Worm (Caenorhabditis elegans) whole organism, late embryonic: Measurements from ENCODE around the gene C35B1.4.

ENCODE experiments used
- C08G9.2 ChIP-seq: sonication (generic microtip); optimal IDR thresholded peaks from 2 replicates; lab custom pipeline; 2016; ENCODE audit warnings: mild to moderate bottlenecking, missing genetic modification characterization, moderate library complexity, missing compliant biosample characterization
- C38D4.7 ChIP-seq: fragments of 200-800 bp; sonication (Bioruptor generic); optimal IDR thresholded peaks from 2 replicates; lab custom pipeline; 2018; ENCODE audit warnings: mild to moderate bottlenecking, missing genetic modification characterization, moderate library complexity, missing compliant biosample characterization
- F13H6.1 ChIP-seq: sonication (generic microtip); optimal IDR thresholded peaks from 2 replicates; lab custom pipeline; 2016; ENCODE audit warnings: missing genetic modification characterization, missing compliant biosample characterization
- K02D7.2 ChIP-seq: sonication (generic microtip); optimal IDR thresholded peaks from 2 replicates; lab custom pipeline; 2017; ENCODE audit warnings: mild to moderate bottlenecking, missing genetic modification characterization, missing compliant biosample characterization
- T23F11.4 ChIP-seq: fragments of 200-800 bp; sonication (Bioruptor generic); optimal IDR thresholded peaks from 2 replicates; lab custom pipeline; 2018; ENCODE audit warnings: mild to moderate bottlenecking, missing genetic modification characterization, missing compliant biosample characterization
- Y22D7AL.16 ChIP-seq: sonication (generic microtip); optimal IDR thresholded peaks from 2 replicates; lab custom pipeline; 2016; ENCODE audit warnings: missing genetic modification characterization, missing compliant biosample characterization
- ahr-1 ChIP-seq: sonication (generic microtip); optimal IDR thresholded peaks from 2 replicates; lab custom pipeline; 2016; ENCODE audit warnings: missing genetic modification characterization, missing compliant biosample characterization
- ceh-14 ChIP-seq: sonication (generic microtip); optimal IDR thresholded peaks from 2 replicates; lab custom pipeline; 2016; ENCODE audit warnings: missing genotype, missing genetic modification characterization, missing compliant biosample characterization
- ceh-18 ChIP-seq: sonication (generic microtip); optimal IDR thresholded peaks from 2 replicates; lab custom pipeline; 2016; ENCODE audit warnings: missing genetic modification characterization, missing compliant biosample characterization
- ceh-2 ChIP-seq: sonication (generic microtip); optimal IDR thresholded peaks from 2 replicates; lab custom pipeline; 2016; ENCODE audit warnings: missing genotype, missing genetic modification characterization, missing compliant biosample characterization
- ceh-31 ChIP-seq: sonication (generic microtip); optimal IDR thresholded peaks from 2 replicates; lab custom pipeline; 2016; ENCODE audit warnings: missing genetic modification characterization, missing compliant biosample characterization
- ceh-34 ChIP-seq: sonication (generic microtip); optimal IDR thresholded peaks from 2 replicates; lab custom pipeline; 2016; ENCODE audit warnings: mild to moderate bottlenecking, missing genetic modification characterization, missing compliant biosample characterization
- ceh-48 ChIP-seq: sonication (generic microtip); optimal IDR thresholded peaks from 2 replicates; lab custom pipeline; 2016; ENCODE audit warnings: missing genetic modification characterization, inconsistent platforms, missing compliant biosample characterization
- ceh-6 ChIP-seq: fragments of 200-800 bp; sonication (Bioruptor generic); optimal IDR thresholded peaks from 2 replicates; lab custom pipeline; 2018; ENCODE audit warnings: mild to moderate bottlenecking, missing genetic modification characterization, missing compliant biosample characterization
- ceh-9 ChIP-seq: sonication (generic microtip); optimal IDR thresholded peaks from 2 replicates; lab custom pipeline; 2016; ENCODE audit warnings: mild to moderate bottlenecking, missing genetic modification characterization, inconsistent platforms, missing compliant biosample characterization
- dve-1 ChIP-seq: sonication (generic microtip); optimal IDR thresholded peaks from 2 replicates; lab custom pipeline; 2017; ENCODE audit warnings: antibody characterized with exemption, mild to moderate bottlenecking, missing genetic modification characterization, missing compliant biosample characterization
- elt-2 ChIP-seq: sonication (generic microtip); optimal IDR thresholded peaks from 2 replicates; lab custom pipeline; 2016; ENCODE audit warnings: missing genetic modification reagents, missing genetic modification characterization, missing compliant biosample characterization
- ets-4 ChIP-seq: sonication (generic microtip); optimal IDR thresholded peaks from 2 replicates; lab custom pipeline; 2016; ENCODE audit warnings: missing genetic modification characterization, missing compliant biosample characterization
- eyg-1 ChIP-seq: sonication (generic microtip); optimal IDR thresholded peaks from 2 replicates; lab custom pipeline; 2016; ENCODE audit warnings: missing genotype, missing genetic modification characterization, missing compliant biosample characterization
- fax-1 ChIP-seq: sonication (generic microtip); optimal IDR thresholded peaks from 2 replicates; lab custom pipeline; 2016; ENCODE audit warnings: missing genotype, missing genetic modification characterization, missing compliant biosample characterization
- fkh-6 ChIP-seq: sonication (generic microtip); optimal IDR thresholded peaks from 2 replicates; lab custom pipeline; 2016; ENCODE audit warnings: missing genetic modification characterization, missing compliant biosample characterization
- hlh-13 ChIP-seq: fragments of 200-800 bp; sonication (Bioruptor generic); optimal IDR thresholded peaks from 2 replicates; lab custom pipeline; 2018; ENCODE audit warnings: mild to moderate bottlenecking, missing genetic modification characterization, missing compliant biosample characterization
- hlh-8 ChIP-seq: sonication (generic microtip); optimal IDR thresholded peaks from 2 replicates; lab custom pipeline; 2016; ENCODE audit warnings: missing genotype, missing genetic modification characterization, missing compliant biosample characterization
- lim-6 ChIP-seq: sonication (generic microtip); optimal IDR thresholded peaks from 2 replicates; lab custom pipeline; 2016; ENCODE audit warnings: missing genetic modification characterization, missing compliant biosample characterization
- lin-11 ChIP-seq: fragments of 200-800 bp; sonication (Bioruptor generic); optimal IDR thresholded peaks from 2 replicates; lab custom pipeline; 2018; ENCODE audit warnings: mild to moderate bottlenecking, missing genetic modification characterization, missing compliant biosample characterization
- mec-3 ChIP-seq: sonication (generic microtip); optimal IDR thresholded peaks from 2 replicates; lab custom pipeline; 2016; ENCODE audit warnings: borderline replicate concordance, missing genetic modification characterization, missing compliant biosample characterization
- nfya-1 ChIP-seq: sonication (generic microtip); optimal IDR thresholded peaks from 2 replicates; lab custom pipeline; 2017; ENCODE audit warnings: missing genetic modification characterization, mild to moderate bottlenecking, missing compliant biosample characterization, antibody characterized with exemption, moderate library complexity
- nhr-232 ChIP-seq: sonication (generic microtip); optimal IDR thresholded peaks from 2 replicates; lab custom pipeline; 2016; ENCODE audit warnings: missing genetic modification characterization, missing compliant biosample characterization
- odd-2 ChIP-seq: sonication (generic microtip); optimal IDR thresholded peaks from 2 replicates; lab custom pipeline; 2017; ENCODE audit warnings: antibody characterized with exemption, mild to moderate bottlenecking, missing genetic modification characterization, missing compliant biosample characterization
- pag-3 ChIP-seq: sonication (generic microtip); optimal IDR thresholded peaks from 2 replicates; lab custom pipeline; 2016; ENCODE audit warnings: missing compliant biosample characterization, missing genetic modification characterization, borderline replicate concordance
- pqm-1 ChIP-seq: sonication (generic microtip); optimal IDR thresholded peaks from 2 replicates; lab custom pipeline; 2016; ENCODE audit warnings: missing genetic modification characterization, missing compliant biosample characterization
- ref-2 ChIP-seq: sonication (generic microtip); optimal IDR thresholded peaks from 2 replicates; lab custom pipeline; 2016; ENCODE audit warnings: missing genetic modification characterization, missing compliant biosample characterization
- rnt-1 ChIP-seq: sonication (generic microtip); optimal IDR thresholded peaks from 2 replicates; lab custom pipeline; 2016; ENCODE audit warnings: missing genetic modification characterization, missing compliant biosample characterization
- sox-4 ChIP-seq: sonication (generic microtip); optimal IDR thresholded peaks from 2 replicates; lab custom pipeline; 2017; ENCODE audit warnings: mild to moderate bottlenecking, missing genetic modification characterization, inconsistent platforms, missing compliant biosample characterization
- tbx-2 ChIP-seq: sonication (generic microtip); optimal IDR thresholded peaks from 2 replicates; lab custom pipeline; 2016; ENCODE audit warnings: missing genetic modification characterization, missing compliant biosample characterization
- tbx-7 ChIP-seq: sonication (generic microtip); optimal IDR thresholded peaks from 2 replicates; lab custom pipeline; 2016; ENCODE audit warnings: missing genotype, missing genetic modification characterization, missing compliant biosample characterization
- ttx-3 ChIP-seq: sonication (generic microtip); optimal IDR thresholded peaks from 2 replicates; lab custom pipeline; 2016; ENCODE audit warnings: missing genetic modification reagents, missing genetic modification characterization, missing compliant biosample characterization
- unc-42 ChIP-seq: sonication (generic microtip); optimal IDR thresholded peaks from 2 replicates; lab custom pipeline; 2016; ENCODE audit warnings: missing genotype, missing genetic modification characterization, missing compliant biosample characterization
- unc-86 ChIP-seq: sonication (generic microtip); optimal IDR thresholded peaks from 2 replicates; lab custom pipeline; 2016; ENCODE audit warnings: missing genetic modification characterization, missing compliant biosample characterization
- zip-5 ChIP-seq: sonication (generic microtip); optimal IDR thresholded peaks from 2 replicates; lab custom pipeline; 2016; ENCODE audit warnings: missing genetic modification characterization, missing compliant biosample characterization

The C35B1.4 gene

DNA sequence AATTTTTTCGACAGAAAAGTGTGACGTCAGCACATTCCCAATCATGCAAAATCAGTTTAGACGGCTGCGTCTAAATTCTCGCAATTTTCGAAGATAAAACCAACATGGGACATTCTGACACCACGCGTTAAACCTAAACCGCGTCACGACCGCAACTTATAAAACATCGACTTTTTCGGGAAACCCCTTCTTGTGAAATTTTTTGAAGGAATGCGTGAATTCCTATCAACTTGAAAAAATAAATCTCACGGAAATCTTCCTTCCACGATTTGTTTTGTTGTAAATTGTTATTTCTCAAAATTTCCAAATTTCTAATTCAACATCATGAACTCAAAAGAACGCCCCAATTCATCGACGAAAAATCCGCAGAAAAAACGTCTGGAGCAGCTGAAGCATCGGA is 39.6 kb upstream of the C35B1.4 start, which contains the start of gene F35F11.2:
Gene F35F11.2, plus strand, starts transcription at position 301 of the 400 bp plus-strand sequence.
- TF ChIP-seq mec-3 (no peak), ceh-34 (tag; lab: Kevin White, UChicago) (no peak), ttx-3 (tag; lab: Kevin White, UChicago) (no peak)

DNA sequence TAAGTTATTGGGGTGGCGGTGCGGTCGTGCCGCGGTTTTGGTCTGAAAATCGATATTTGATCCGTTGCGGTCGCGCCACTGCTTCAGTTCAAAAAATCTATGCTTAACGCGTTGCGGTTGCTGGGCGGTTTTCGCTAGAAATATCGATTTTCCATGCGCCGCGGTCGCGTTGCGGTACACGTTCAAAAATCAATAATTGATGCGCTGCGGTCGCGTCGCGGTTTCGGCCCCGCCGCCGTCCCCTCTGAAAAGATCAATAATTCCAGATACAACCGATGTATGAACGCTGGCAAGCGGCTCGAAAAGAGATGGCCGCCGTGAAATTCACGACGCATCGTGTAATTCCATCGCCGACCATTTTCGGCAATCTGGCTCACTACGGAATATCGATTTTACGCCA is 38.6 kb upstream of the C35B1.4 start:
- TF ChIP-seq K02D7.2 (tag; lab: Kevin White, UChicago) (no peak), ttx-3 (tag; lab: Kevin White, UChicago) (no peak), C38D4.7 (GFP tag; lab: Kevin White, UChicago) (no peak), hlh-13 (GFP tag; lab: Kevin White, UChicago) (no peak), sox-4 (tag; lab: Kevin White, UChicago) (no peak), nhr-232 (no peak), zip-5 (no peak), ceh-31 (no peak), odd-2 (no peak), F13H6.1 (tag; lab: Kevin White, UChicago) (no peak), Y22D7AL.16 (tag; lab: Kevin White, UChicago) (no peak), elt-2 (tag; lab: Kevin White, UChicago) (no peak), unc-86 (tag; lab: Kevin White, UChicago) (no peak), eyg-1 (tag; lab: Kevin White, UChicago) (no peak), ahr-1 (no peak), ceh-14 (tag; lab: Kevin White, UChicago) (no peak), ceh-9 (tag; lab: Kevin White, UChicago) (no peak), tbx-7 (no peak), lin-11 (tag; lab: Kevin White, UChicago) (no peak)

DNA sequence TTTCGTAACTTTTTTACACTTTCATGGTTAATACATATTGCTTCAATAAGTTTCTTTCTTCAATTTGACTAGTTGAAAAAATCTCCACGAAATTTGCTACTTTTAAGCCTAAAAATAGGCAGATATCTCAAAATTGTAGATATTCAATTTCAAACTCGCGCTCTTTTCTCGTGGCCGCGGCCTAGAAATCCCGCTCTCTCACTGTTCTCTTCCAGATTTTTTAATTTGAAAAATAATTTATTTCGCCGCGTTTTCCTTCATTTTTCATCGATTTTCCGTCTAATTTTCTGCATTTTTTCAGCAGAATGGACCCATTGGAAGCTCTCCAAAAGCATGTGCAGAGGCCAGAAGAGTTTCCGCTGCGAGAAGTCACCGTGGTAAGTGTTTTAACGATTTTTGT is 37.3 kb upstream of the C35B1.4 start, which contains the start of gene cdc-73:
Gene cdc-73, plus strand, starts transcription at position 302 of the 400 bp plus-strand sequence.
- no peak for TF ChIP-seq ceh-6 (GFP tag; lab: Kevin White, UChicago)
- TF ChIP-seq ceh-48 (tag; lab: Kevin White, UChicago): no peak
- TF ChIP-seq dve-1 (tag; lab: Kevin White, UChicago): no peak
- TF ChIP-seq T23F11.4 (GFP tag; lab: Kevin White, UChicago): no peak
- TF ChIP-seq ceh-34 (tag; lab: Kevin White, UChicago): peak; percentile 5
- peak; percentile 80 for TF ChIP-seq ets-4
- peak; percentile 25 for TF ChIP-seq fax-1 (tag; lab: Kevin White, UChicago)
- TF ChIP-seq tbx-7: peak; percentile 72
- TF ChIP-seq ceh-2 (tag; lab: Kevin White, UChicago): peak; percentile 74
- TF ChIP-seq unc-42 (tag; lab: Kevin White, UChicago): peak; percentile 3
- TF ChIP-seq ceh-31: peak; percentile 87
- TF ChIP-seq pqm-1 (tag; lab: Kevin White, UChicago): no peak
- TF ChIP-seq pag-3 (tag; lab: Kevin White, UChicago): peak; percentile 9
- TF ChIP-seq nfya-1 (tag; lab: Kevin White, UChicago): no peak
- TF ChIP-seq ceh-9 (tag; lab: Kevin White, UChicago): no peak
- peak; percentile 66 for TF ChIP-seq hlh-8 (tag; lab: Kevin White, UChicago)
- TF ChIP-seq ref-2 (tag; lab: Kevin White, UChicago): peak; percentile 33
- no peak for TF ChIP-seq ceh-18
- peak; percentile 43 for TF ChIP-seq rnt-1
- peak; percentile 46 for TF ChIP-seq zip-5
- TF ChIP-seq ahr-1: peak; percentile 50
- peak; percentile 36 for TF ChIP-seq elt-2 (tag; lab: Kevin White, UChicago)
- TF ChIP-seq tbx-2 (tag; lab: Kevin White, UChicago): peak; percentile 72
- TF ChIP-seq fkh-6 (tag; lab: Kevin White, UChicago): peak; percentile 8
- TF ChIP-seq ceh-14 (tag; lab: Kevin White, UChicago): peak; percentile 55
- peak; percentile 86 for TF ChIP-seq C08G9.2 (tag; lab: Kevin White, UChicago)
- no peak for TF ChIP-seq eyg-1 (tag; lab: Kevin White, UChicago)
- TF ChIP-seq odd-2: no peak
- TF ChIP-seq lim-6: peak; percentile 2
- TF ChIP-seq ttx-3 (tag; lab: Kevin White, UChicago): no peak
